Worm (Caenorhabditis elegans): ENCODE results near the gene F49E12.12.

- no peak for TF ChIP-seq cnd-1 (tag; optimal IDR thresholded peaks at IDR 0.05)
- TF ChIP-seq snpc-4 (tag; optimal IDR thresholded peaks at IDR 0.05) = no peak
- no peak for TF ChIP-seq unc-62 (GFP tag; optimal IDR thresholded peaks at IDR 0.05)
- TF ChIP-seq nhr-12 (tag; optimal IDR thresholded peaks at IDR 0.05) = no peak
- no peak for TF ChIP-seq sem-2 (GFP tag; optimal IDR thresholded peaks at IDR 0.05)
Observed at ce11 chrII:8390751-8391150, 9.5 kb downstream of the F49E12.12 start, which contains the start of gene F49E12.10.
